Fruit fly (Drosophila melanogaster) whole organism, embryonic: ENCODE results near the gene CG31798.
A peak's percentile ranks its signal among the peaks of the same experiment; 100 is the strongest.

ENCODE experiments used
- CG10979 ChIP-seq: fragments of 200-800 bp; sonication (Bioruptor generic); optimal IDR thresholded peaks from 2 replicates; lab custom pipeline; 2018; ENCODE audit warnings: missing biosample characterization, mild to moderate bottlenecking, missing genetic modification characterization, moderate library complexity
- CG12104 ChIP-seq: fragments of 200-800 bp; sonication (Bioruptor generic); optimal IDR thresholded peaks from 3 replicates; lab custom pipeline; 2016; ENCODE audit warnings: missing biosample characterization, missing genetic modification characterization
- CG12769 ChIP-seq: fragments of 200-800 bp; sonication (Bioruptor generic); optimal IDR thresholded peaks from 2 replicates; lab custom pipeline; 2019; ENCODE audit warnings: missing biosample characterization, mild to moderate bottlenecking, missing genetic modification characterization, moderate library complexity
- CG14050 ChIP-seq: fragments of 200-800 bp; sonication (Bioruptor generic); IDR thresholded peaks from 3 replicates; pipeline ENCODE4 v1.3.6; 2022; ENCODE audit warnings: missing biosample characterization, missing genetic modification characterization
- CG14667 ChIP-seq: fragments of 200-800 bp; sonication (Bioruptor generic); IDR thresholded peaks from 2 replicates; pipeline ENCODE4 v1.3.6; 2022; ENCODE audit warnings: missing biosample characterization, missing genetic modification characterization
- CG15696 ChIP-seq: fragments of 200-800 bp; sonication (Bioruptor generic); optimal IDR thresholded peaks from 2 replicates; lab custom pipeline; 2019; ENCODE audit warnings: missing biosample characterization, mild to moderate bottlenecking, missing genetic modification characterization, moderate library complexity
- CG18599 ChIP-seq: fragments of 200-800 bp; sonication (Bioruptor generic); optimal IDR thresholded peaks from 3 replicates; lab custom pipeline; 2017; ENCODE audit warnings: missing biosample characterization, missing genetic modification characterization, mild to moderate bottlenecking, moderate library complexity, missing genetic modification reagents
- CG18619 ChIP-seq: fragments of 200-800 bp; sonication (Bioruptor generic); optimal IDR thresholded peaks from 3 replicates; lab custom pipeline; 2017; ENCODE audit warnings: missing biosample characterization, mild to moderate bottlenecking, missing genetic modification characterization
- CG2199 ChIP-seq: fragments of 200-800 bp; sonication (Bioruptor generic); IDR thresholded peaks from 3 replicates; pipeline ENCODE4 v1.3.6; 2022; ENCODE audit warnings: missing biosample characterization, missing genetic modification characterization
- CG30431 ChIP-seq: fragments of 200-800 bp; sonication (Bioruptor generic); optimal IDR thresholded peaks from 2 replicates; lab custom pipeline; 2017; ENCODE audit warnings: missing biosample characterization, missing genetic modification characterization
- CG31388 ChIP-seq: fragments of 200-800 bp; sonication (Bioruptor generic); optimal IDR thresholded peaks from 2 replicates; lab custom pipeline; 2016; ENCODE audit warnings: missing biosample characterization, missing genetic modification characterization
- CG8089 ChIP-seq: fragments of 200-800 bp; sonication (Bioruptor generic); optimal IDR thresholded peaks from 3 replicates; lab custom pipeline; 2016; ENCODE audit warnings: missing biosample characterization, missing genetic modification characterization
- CG8290 ChIP-seq, 3 experiments: fragments of 200-800 bp; sonication (Bioruptor generic); optimal IDR thresholded peaks; 2 replicates each; lab custom pipeline; 2016 to 2019; ENCODE audit warnings: missing biosample characterization in 3 of 3, missing genetic modification characterization in 3 of 3, mild to moderate bottlenecking in 2 of 3, moderate library complexity in 1 of 3
- CG8944 ChIP-seq: fragments of 200-800 bp; sonication (Bioruptor generic); optimal IDR thresholded peaks from 3 replicates; lab custom pipeline; 2016; ENCODE audit warnings: missing biosample characterization, missing genetic modification characterization
- CTCF ChIP-seq: fragments of 200-800 bp; sonication (Bioruptor generic); optimal IDR thresholded peaks from 2 replicates; lab custom pipeline; 2017; ENCODE audit warnings: missing biosample characterization, mild to moderate bottlenecking, missing genetic modification characterization, moderate library complexity
- Ets65A ChIP-seq: fragments of 200-800 bp; sonication (Bioruptor generic); peaks from one replicate; lab custom pipeline; 2016; ENCODE audit warnings: missing biosample characterization, missing genetic modification characterization
- HHEX ChIP-seq: fragments of 200-800 bp; sonication (Bioruptor generic); optimal IDR thresholded peaks from 3 replicates; lab custom pipeline; 2017; ENCODE audit warnings: missing biosample characterization, mild to moderate bottlenecking, missing genetic modification characterization, missing genetic modification reagents
- Med ChIP-seq: fragments of 200-800 bp; sonication (Bioruptor generic); peaks from one replicate; lab custom pipeline; 2016; ENCODE audit warnings: missing biosample characterization, missing genetic modification characterization, mild to moderate bottlenecking, inconsistent platforms, moderate library complexity
- Mes4 ChIP-seq: fragments of 200-800 bp; sonication (Bioruptor generic); optimal IDR thresholded peaks from 2 replicates; lab custom pipeline; 2016; ENCODE audit warnings: missing biosample characterization, missing genetic modification characterization
- Mrtf ChIP-seq: fragments of 200-800 bp; sonication (Bioruptor generic); IDR thresholded peaks from 3 replicates; pipeline ENCODE4 v1.3.6; 2022; ENCODE audit warnings: missing biosample characterization, missing genetic modification characterization
- Opbp ChIP-seq: fragments of 200-800 bp; sonication (Bioruptor generic); IDR thresholded peaks from 3 replicates; pipeline ENCODE4 v1.3.6; 2022; ENCODE audit warnings: missing biosample characterization, missing genetic modification characterization; ENCODE audit not compliant: partially characterized antibody
- Pdp1 ChIP-seq, 2 experiments: fragments of 200-800 bp; sonication (Bioruptor generic); optimal IDR thresholded peaks; 3 replicates each; lab custom pipeline; 2016; ENCODE audit warnings: missing biosample characterization in 2 of 2, missing genetic modification characterization in 2 of 2, mild to moderate bottlenecking in 1 of 2, moderate library complexity in 1 of 2
- Xbp1 ChIP-seq: fragments of 200-800 bp; sonication (Bioruptor generic); optimal IDR thresholded peaks from 3 replicates; lab custom pipeline; 2016; ENCODE audit warnings: missing biosample characterization, mild to moderate bottlenecking, missing genetic modification characterization
- aop ChIP-seq: fragments of 200-800 bp; sonication (Bioruptor generic); IDR thresholded peaks from 2 replicates; pipeline ENCODE4 v1.3.6; 2022; ENCODE audit warnings: missing biosample characterization, missing genetic modification characterization
- ara ChIP-seq: fragments of 200-800 bp; sonication (Bioruptor generic); IDR thresholded peaks from 2 replicates; pipeline ENCODE4 v1.3.6; 2022; ENCODE audit warnings: missing biosample characterization, missing genetic modification characterization
- btn ChIP-seq: fragments of 200-800 bp; sonication (Bioruptor generic); optimal IDR thresholded peaks from 2 replicates; lab custom pipeline; 2016; ENCODE audit warnings: missing biosample characterization, missing genetic modification characterization
- cato ChIP-seq: fragments of 200-800 bp; sonication (Bioruptor generic); optimal IDR thresholded peaks from 2 replicates; lab custom pipeline; 2016; ENCODE audit warnings: missing biosample characterization, missing genetic modification characterization, borderline replicate concordance
- crol ChIP-seq: fragments of 200-800 bp; sonication (Bioruptor generic); IDR thresholded peaks from 2 replicates; pipeline ENCODE4 v1.3.6; 2022; ENCODE audit warnings: missing biosample characterization, missing genetic modification characterization
- dimm ChIP-seq: fragments of 200-800 bp; sonication (Bioruptor generic); IDR thresholded peaks from 2 replicates; pipeline ENCODE4 v1.3.6; 2022; ENCODE audit warnings: missing biosample characterization, missing genetic modification characterization
- dmrt11E ChIP-seq: fragments of 200-800 bp; sonication (Bioruptor generic); optimal IDR thresholded peaks from 3 replicates; lab custom pipeline; 2018; ENCODE audit warnings: missing biosample characterization, mild to moderate bottlenecking, missing genetic modification characterization, moderate library complexity
- dysf ChIP-seq: fragments of 200-800 bp; sonication (Bioruptor generic); IDR thresholded peaks from 3 replicates; pipeline ENCODE4 v1.3.6; 2022; ENCODE audit warnings: missing biosample characterization, missing genetic modification characterization
- exex ChIP-seq: fragments of 200-800 bp; sonication (Bioruptor generic); optimal IDR thresholded peaks from 4 replicates; lab custom pipeline; 2018; ENCODE audit warnings: missing biosample characterization, mild to moderate bottlenecking, missing genetic modification characterization, moderate library complexity
- gce ChIP-seq: fragments of 200-800 bp; sonication (Bioruptor generic); IDR thresholded peaks from 3 replicates; pipeline ENCODE4 v1.3.6; 2022; ENCODE audit warnings: missing biosample characterization, missing genetic modification characterization
- gcm ChIP-seq: fragments of 200-800 bp; sonication (Bioruptor generic); optimal IDR thresholded peaks from 2 replicates; lab custom pipeline; 2019; ENCODE audit warnings: missing biosample characterization, mild to moderate bottlenecking, missing genetic modification characterization, moderate library complexity
- kah ChIP-seq: fragments of 200-800 bp; sonication (Bioruptor generic); optimal IDR thresholded peaks from 2 replicates; lab custom pipeline; 2018; ENCODE audit warnings: missing biosample characterization, mild to moderate bottlenecking, missing genetic modification characterization
- lbe ChIP-seq: fragments of 200-800 bp; sonication (Bioruptor generic); optimal IDR thresholded peaks from 2 replicates; lab custom pipeline; 2016; ENCODE audit warnings: missing biosample characterization, mild to moderate bottlenecking, missing genetic modification characterization
- lola ChIP-seq, 3 experiments: fragments of >200 bp in 2 of 3; fragments of 200-800 bp in 1 of 3; sonication (Bioruptor generic) in 1 of 3; optimal IDR thresholded peaks; 2 replicates each; lab custom pipeline; 2017 to 2019; ENCODE audit warnings: missing biosample characterization in 3 of 3, missing genetic modification characterization in 3 of 3, mild to moderate bottlenecking in 1 of 3, moderate library complexity in 1 of 3
- nerfin-1 ChIP-seq: fragments of 200-800 bp; sonication (Bioruptor generic); optimal IDR thresholded peaks from 3 replicates; lab custom pipeline; 2019; ENCODE audit warnings: missing biosample characterization, mild to moderate bottlenecking, missing genetic modification characterization, moderate library complexity
- pan ChIP-seq, 4 experiments: fragments of >200 bp in 3 of 4; fragments of 200-800 bp in 1 of 4; sonication (Bioruptor generic) in 1 of 4; optimal IDR thresholded peaks in 3 of 4; IDR thresholded peaks in 1 of 4; 2 replicates each; pipeline versions ENCODE4 v1.3.6 to Lab custom; 2017 to 2022; ENCODE audit warnings: missing biosample characterization in 2 of 4, missing genetic modification characterization in 2 of 4, mixed read lengths in 1 of 4
- pita ChIP-seq: fragments of 200-800 bp; sonication (Bioruptor generic); optimal IDR thresholded peaks from 2 replicates; lab custom pipeline; 2017; ENCODE audit warnings: missing biosample characterization, mild to moderate bottlenecking, missing genetic modification characterization
- scrt ChIP-seq: fragments of 200-800 bp; sonication (Bioruptor generic); optimal IDR thresholded peaks from 2 replicates; lab custom pipeline; 2018; ENCODE audit warnings: missing biosample characterization, mild to moderate bottlenecking, missing genetic modification characterization, moderate library complexity
- sens ChIP-seq: fragments of 200-800 bp; sonication (Bioruptor generic); peaks from one replicate; lab custom pipeline; 2016; ENCODE audit warnings: missing biosample characterization, missing genetic modification characterization
- sens-2 ChIP-seq: fragments of 200-800 bp; sonication (Bioruptor generic); IDR thresholded peaks from 2 replicates; pipeline ENCODE4 v1.3.6; 2022; ENCODE audit warnings: missing biosample characterization, missing genetic modification characterization
- ssp ChIP-seq: fragments of 200-800 bp; sonication (Bioruptor generic); IDR thresholded peaks from 2 replicates; pipeline ENCODE4 v1.3.6; 2022; ENCODE audit warnings: missing biosample characterization, missing genetic modification characterization
- tll ChIP-seq, 2 experiments: fragments of 200-800 bp in 1 of 2; fragments of >200 bp in 1 of 2; sonication (Bioruptor generic) in 1 of 2; optimal IDR thresholded peaks; 2 replicates each; lab custom pipeline; 2017 to 2019; ENCODE audit warnings: missing biosample characterization in 2 of 2, missing genetic modification characterization in 2 of 2, mild to moderate bottlenecking in 1 of 2, moderate library complexity in 1 of 2
- vfl ChIP-seq: fragments of 200-800 bp; sonication (Bioruptor generic); optimal IDR thresholded peaks from 2 replicates; lab custom pipeline; 2016; ENCODE audit warnings: missing biosample characterization, missing genetic modification characterization

CG31798 gene

DNA sequence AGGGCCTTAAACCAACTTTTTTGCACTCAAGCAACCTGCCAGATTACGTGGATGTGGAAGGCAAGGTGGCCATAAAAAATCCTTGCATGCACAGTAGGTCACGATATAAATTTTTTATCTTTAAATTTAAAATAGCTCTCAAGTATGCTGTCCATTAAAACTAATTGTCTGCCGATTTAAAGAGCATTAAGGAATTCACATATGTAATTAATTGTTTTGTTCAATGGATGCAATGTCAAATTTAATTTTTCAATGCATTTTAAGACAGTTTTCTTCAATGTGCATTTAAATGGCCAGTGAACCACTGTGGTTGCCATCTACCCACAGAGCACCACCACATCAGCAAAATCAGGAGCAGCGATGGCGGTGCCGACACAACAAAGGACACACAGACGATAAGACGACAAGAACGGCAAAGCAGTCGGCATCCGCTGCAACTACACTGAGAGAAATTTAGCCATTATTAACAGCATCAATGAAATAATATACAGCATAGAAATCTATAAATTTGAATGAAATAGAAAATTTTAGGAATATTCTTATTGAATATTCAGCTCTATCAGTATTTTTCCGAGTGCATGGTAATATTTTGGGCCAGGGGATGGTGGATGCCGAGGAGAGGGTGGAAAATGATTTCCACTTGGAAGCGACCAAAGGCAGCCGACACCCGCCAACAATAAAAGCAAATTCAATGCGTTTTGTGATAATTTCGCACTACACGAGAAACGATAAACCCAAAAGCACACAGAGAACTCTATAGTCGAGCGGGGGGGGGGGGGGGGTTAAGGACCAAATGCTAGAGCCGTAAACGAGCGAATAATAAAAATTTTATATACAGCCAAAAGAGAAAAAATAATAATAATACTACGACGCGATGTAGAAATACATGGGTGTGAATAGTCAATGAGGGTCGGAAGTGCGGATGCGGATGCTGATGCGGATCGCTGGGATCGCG, 16.6 kb upstream of the CG31798 start (continued):
- TF ChIP-seq Mrtf: peak; percentile 46; the same call in 1 of the 3 replicates
- TF ChIP-seq dysf: peak; percentile 53; the same call in 1 of the 3 replicates
- no peak for TF ChIP-seq tll (GFP tag; optimal IDR thresholded peaks at IDR 0.05; lab: Kevin White, UChicago)
- peak; percentile 74 for TF ChIP-seq CG10979 (tag; lab: Kevin White, UChicago)
- peak; percentile 30 for TF ChIP-seq Xbp1 (GFP tag; lab: Kevin White, UChicago)
- peak; percentile 64 for TF ChIP-seq crol (GFP tag; lab: Robert Waterston, UW)
- TF ChIP-seq CG8089 (GFP tag; lab: Kevin White, UChicago): no peak
- TF ChIP-seq CG14050: peak; percentile 32; the same call in 1 of the 3 replicates
- peak; percentile 29 for TF ChIP-seq Mes4 (GFP tag; lab: Kevin White, UChicago)
- peak; percentile 41 for TF ChIP-seq gcm (GFP tag; lab: Kevin White, UChicago)
- peak; percentile 46 for TF ChIP-seq CG30431 (GFP tag; lab: Kevin White, UChicago)
- TF ChIP-seq pan (optimal IDR thresholded peaks at IDR 0.05; lab: Kevin White, UChicago): no peak
- peak in 1 of 2 experiments; percentile 44 for TF ChIP-seq pan (GFP tag; optimal IDR thresholded peaks at IDR 0.05 in 1 of 2, IDR thresholded peaks at IDR 0.05 in 1 of 2)
- TF ChIP-seq btn (GFP tag; lab: Kevin White, UChicago): peak; percentile 29
- peak in 1 of 3 experiments; percentile 68 for TF ChIP-seq lola (GFP tag; optimal IDR thresholded peaks at IDR 0.05; lab: Kevin White, UChicago)
- no peak for TF ChIP-seq cato
- TF ChIP-seq ara (GFP tag; lab: Robert Waterston, UW): peak; percentile 79
- TF ChIP-seq nerfin-1 (tag; lab: Kevin White, UChicago): peak; percentile 73
- peak; percentile 75 for TF ChIP-seq CG15696 (tag; lab: Kevin White, UChicago)
- TF ChIP-seq dmrt11E (tag; lab: Kevin White, UChicago): peak; percentile 80
- TF ChIP-seq vfl: no peak
- peak; percentile 56 for TF ChIP-seq CG18599 (GFP tag; lab: Kevin White, UChicago)
- TF ChIP-seq CG18619 (GFP tag; lab: Kevin White, UChicago): peak; percentile 26
- TF ChIP-seq exex: no peak
- 0 out of 3 replicates have a peak, but pooled peaks have one; percentile 43 for TF ChIP-seq gce (GFP tag; lab: Robert Waterston, UW)
- TF ChIP-seq CG8944 (GFP tag; lab: Kevin White, UChicago): no peak
- peak; percentile 33; the same call in 1 of the 2 replicates for TF ChIP-seq CG14667 (GFP tag; lab: Robert Waterston, UW)

DNA sequence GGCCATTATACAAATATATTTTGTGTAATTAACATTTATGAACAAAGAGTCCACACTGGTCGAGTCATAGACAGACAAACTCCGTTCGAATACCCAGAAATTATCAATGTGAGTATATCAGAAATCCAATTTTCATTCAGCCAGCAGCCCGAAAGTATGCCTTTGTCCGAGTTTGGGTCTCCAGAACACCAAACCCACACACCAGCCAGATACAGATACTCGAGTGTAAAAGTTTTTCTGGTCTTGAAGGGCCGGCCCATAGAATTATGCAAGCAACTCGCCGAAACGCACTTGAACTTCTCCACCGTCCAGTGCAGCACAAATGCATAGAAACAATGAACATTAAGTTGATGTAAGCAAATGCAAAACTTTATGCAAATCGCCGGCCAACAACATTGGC, 15.3 kb upstream of the CG31798 start:
- TF ChIP-seq CG2199 (GFP tag; lab: Robert Waterston, UW) (0 out of 3 replicates have a peak, but pooled peaks have one; percentile 56), CG8290 (GFP tag; optimal IDR thresholded peaks at IDR 0.05; lab: Kevin White, UChicago) (no peak), CG8290 (tag; optimal IDR thresholded peaks at IDR 0.05; lab: Kevin White, UChicago) (peak in 1 of 2 experiments; percentile 15), CG12769 (no peak), dimm (GFP tag; lab: Robert Waterston, UW) (no peak), dysf (0 out of 3 replicates have a peak, but pooled peaks have one; percentile 4), aop (GFP tag; lab: Robert Waterston, UW) (no peak), CG12104 (GFP tag; lab: Kevin White, UChicago) (no peak), sens-2 (no peak), CG18599 (GFP tag; lab: Kevin White, UChicago) (no peak), ssp (no peak), HHEX (GFP tag; lab: Kevin White, UChicago) (no peak), pita (GFP tag; lab: Kevin White, UChicago) (peak; percentile 37), sens (GFP tag; lab: Kevin White, UChicago) (peak; percentile 58), CG31388 (GFP tag; lab: Kevin White, UChicago) (no peak), Ets65A (peak; percentile 83), Med (GFP tag; lab: Kevin White, UChicago) (peak; percentile 26), lbe (GFP tag; lab: Kevin White, UChicago) (no peak), Opbp (peak; percentile 26; the same call in 1 of the 3 replicates), CTCF (GFP tag; lab: Kevin White, UChicago) (peak; percentile 55), Pdp1 (GFP tag; optimal IDR thresholded peaks at IDR 0.05; lab: Kevin White, UChicago) (peak in 1 of 2 experiments; percentile 81), kah (GFP tag; lab: Kevin White, UChicago) (no peak), scrt (no peak)
